Fruit fly (Drosophila melanogaster): ENCODE data around the gene CG31676.

Gene CG31676

dm6 chr2L:20889857-20890606 lies 49.5 kb downstream of the CG31676 start (continued):
- peak; percentile 24 for TF ChIP-seq ind (GFP tag; optimal IDR thresholded peaks at IDR 0.05)
- peak; percentile 72 for TF ChIP-seq Nf-YC (tag; optimal IDR thresholded peaks at IDR 0.05)
- TF ChIP-seq lab (GFP tag; optimal IDR thresholded peaks at IDR 0.05): peak; percentile 53
- TF ChIP-seq org-1 (GFP tag; optimal IDR thresholded peaks at IDR 0.05): peak; percentile 38
- peak; percentile 36 to 57 for TF ChIP-seq dpn (GFP tag; optimal IDR thresholded peaks at IDR 0.05)
- TF ChIP-seq CG3163 (GFP tag; optimal IDR thresholded peaks at IDR 0.05): peak; percentile 20
- TF ChIP-seq CG10274 (GFP tag; optimal IDR thresholded peaks at IDR 0.05): no peak
- TF ChIP-seq gsb-n (tag; optimal IDR thresholded peaks at IDR 0.05): peak; percentile 45
- no peak for TF ChIP-seq ab (GFP tag; optimal IDR thresholded peaks at IDR 0.05)
- 0 out of 2 replicates have a peak, but pooled peaks have one; percentile 60 for TF ChIP-seq chm (GFP tag; IDR thresholded peaks at IDR 0.05)
- no peak for TF ChIP-seq tap (tag; optimal IDR thresholded peaks at IDR 0.05)
- no peak for TF ChIP-seq twi (tag; optimal IDR thresholded peaks at IDR 0.05)
- TF ChIP-seq CG8924 (tag; optimal IDR thresholded peaks at IDR 0.05): peak; percentile 8
- TF ChIP-seq Hsf (GFP tag; optimal IDR thresholded peaks at IDR 0.05): peak; percentile 14
- TF ChIP-seq Drgx (GFP tag; IDR thresholded peaks at IDR 0.05): peak; percentile 48; the same call in 1 of the 2 replicates
- no peak for TF ChIP-seq ERR (GFP tag; optimal IDR thresholded peaks at IDR 0.05)
- TF ChIP-seq H15 (GFP tag; IDR thresholded peaks at IDR 0.05): 0 out of 3 replicates have a peak, but pooled peaks have one; percentile 35
- TF ChIP-seq Trl (optimal IDR thresholded peaks at IDR 0.05): peak; percentile 68 to 78
- TF ChIP-seq Trl (GFP tag; optimal IDR thresholded peaks at IDR 0.05): no peak
- TF ChIP-seq CG1792 (GFP tag; optimal IDR thresholded peaks at IDR 0.05): peak; percentile 6
- peak; percentile 14 for TF ChIP-seq CG17385 (GFP tag; optimal IDR thresholded peaks at IDR 0.05)
- peak; percentile 39 for TF ChIP-seq CrebB (tag; optimal IDR thresholded peaks at IDR 0.05)
- TF ChIP-seq slbo (GFP tag; IDR thresholded peaks at IDR 0.05): peak; percentile 34; the same call in 1 of the 2 replicates
- TF ChIP-seq Sry-δ (GFP tag; optimal IDR thresholded peaks at IDR 0.05): peak; percentile 5
- TF ChIP-seq CG2120 (GFP tag; optimal IDR thresholded peaks at IDR 0.05): peak; percentile 4
- TF ChIP-seq CG17361 (GFP tag; IDR thresholded peaks at IDR 0.05): peak; percentile 61; the same call in 2 of the 3 replicates
- TF ChIP-seq Six4 (GFP tag; optimal IDR thresholded peaks at IDR 0.05): peak; percentile 39
- peak; percentile 73 for TF ChIP-seq oc (tag; optimal IDR thresholded peaks at IDR 0.05)
- peak; percentile 14 for TF ChIP-seq CG4707 (GFP tag; optimal IDR thresholded peaks at IDR 0.05)
- TF ChIP-seq NC2β (GFP tag; optimal IDR thresholded peaks at IDR 0.05): peak; percentile 9
- no peak for TF ChIP-seq vfl (GFP tag; optimal IDR thresholded peaks at IDR 0.05)
- peak; percentile 62 for TF ChIP-seq CG34376 (GFP tag; optimal IDR thresholded peaks at IDR 0.05)
- TF ChIP-seq CG12219 (GFP tag; optimal IDR thresholded peaks at IDR 0.05): peak; percentile 44
- TF ChIP-seq dmrt99B (tag; optimal IDR thresholded peaks at IDR 0.05): peak; percentile 65
- TF ChIP-seq Bdp1 (GFP tag; optimal IDR thresholded peaks at IDR 0.05): peak; percentile 7
- peak; percentile 36 for TF ChIP-seq tin (GFP tag; optimal IDR thresholded peaks at IDR 0.05)
- TF ChIP-seq caup (GFP tag; optimal IDR thresholded peaks at IDR 0.05; ENCODE audit: severe bottlenecking): peak; percentile 5
- TF ChIP-seq sima (GFP tag; optimal IDR thresholded peaks at IDR 0.05): peak; percentile 29
- TF ChIP-seq Bteb2 (GFP tag; optimal IDR thresholded peaks at IDR 0.05): no peak
- TF ChIP-seq jigr1 (GFP tag; IDR thresholded peaks at IDR 0.05): no peak
- no peak for TF ChIP-seq Adf1 (GFP tag; IDR thresholded peaks at IDR 0.05)
- TF ChIP-seq zf30C (GFP tag; optimal IDR thresholded peaks at IDR 0.05): peak; percentile 37
- peak; percentile 43; the same call in 1 of the 2 replicates for TF ChIP-seq Xrp1 (GFP tag; IDR thresholded peaks at IDR 0.05)
- TF ChIP-seq CG1603 (tag; optimal IDR thresholded peaks at IDR 0.05): peak; percentile 67
- no peak for TF ChIP-seq trem (tag; optimal IDR thresholded peaks at IDR 0.05)
- TF ChIP-seq CG12659 (GFP tag; optimal IDR thresholded peaks at IDR 0.05): peak; percentile 24
- 0 out of 3 replicates have a peak, but pooled peaks have one; percentile 29 for TF ChIP-seq ase (GFP tag; IDR thresholded peaks at IDR 0.05)
- peak in 1 of 2 experiments; percentile 50 for TF ChIP-seq Hr51 (GFP tag; optimal IDR thresholded peaks at IDR 0.05)
- TF ChIP-seq Sox100B (GFP tag; optimal IDR thresholded peaks at IDR 0.05): peak; percentile 58
- TF ChIP-seq CG8089 (GFP tag; optimal IDR thresholded peaks at IDR 0.05): peak; percentile 3

All from whole organism, embryonic.